Worm (Caenorhabditis elegans) whole organism, young adult: ENCODE data around the gene ima-1.
A peak's percentile ranks its signal among the peaks of the same experiment; 100 is the strongest.

ENCODE experiments used
- B0019.2 ChIP-seq: fragments of 200-800 bp; sonication (Bioruptor generic); conservative IDR thresholded peaks from 2 replicates; pipeline ENCODE4 v1.3.6; 2022; ENCODE audit warnings: missing genetic modification reagents, missing genetic modification characterization, missing compliant biosample characterization
- B0035.1 ChIP-seq: sonication (generic microtip); optimal IDR thresholded peaks from 2 replicates; lab custom pipeline; 2016; ENCODE audit warnings: missing genetic modification characterization, mild to moderate bottlenecking, missing compliant biosample characterization, missing genotype, missing genetic modification reagents
- D2030.7 ChIP-seq: fragments of 200-800 bp; sonication (Bioruptor generic); IDR thresholded peaks from 2 replicates; pipeline ENCODE4 v1.3.6; 2022; ENCODE audit warnings: missing genetic modification reagents, missing genetic modification characterization, missing compliant biosample characterization
- F33H1.4 ChIP-seq: fragments of 200-800 bp; sonication (Bioruptor generic); IDR thresholded peaks from 2 replicates; pipeline ENCODE4 v1.3.6; 2022; ENCODE audit warnings: missing genetic modification reagents, missing genetic modification characterization, missing compliant biosample characterization
- K11D2.4 ChIP-seq: fragments of 200-800 bp; sonication (Bioruptor generic); IDR thresholded peaks from 2 replicates; pipeline ENCODE4 v1.3.6; 2022; ENCODE audit warnings: missing genetic modification reagents, missing genetic modification characterization, missing compliant biosample characterization
- K12H6.12 ChIP-seq: fragments of 200-800 bp; sonication (Bioruptor generic); optimal IDR thresholded peaks from 2 replicates; lab custom pipeline; 2018; ENCODE audit warnings: mild to moderate bottlenecking, missing genetic modification characterization, missing compliant biosample characterization
- Y53F4B.3 ChIP-seq: fragments of 200-800 bp; sonication (Bioruptor generic); IDR thresholded peaks from 2 replicates; pipeline ENCODE4 v1.3.6; 2022; ENCODE audit warnings: missing genetic modification reagents, missing genetic modification characterization, missing compliant biosample characterization
- Y53G8AR.9 ChIP-seq: fragments of 200-800 bp; sonication (Bioruptor generic); conservative IDR thresholded peaks from 2 replicates; pipeline ENCODE4 v1.3.6; 2022; ENCODE audit warnings: missing genetic modification reagents, missing genetic modification characterization, missing compliant biosample characterization
- Y67H2A.10 ChIP-seq: fragments of 200-800 bp; sonication (Bioruptor generic); conservative IDR thresholded peaks from 2 replicates; pipeline ENCODE4 v1.3.6; 2022; ENCODE audit warnings: missing genetic modification reagents, missing genetic modification characterization, missing compliant biosample characterization
- akir-1 ChIP-seq: fragments of 200-800 bp; sonication (Bioruptor generic); optimal IDR thresholded peaks from 2 replicates; lab custom pipeline; 2018; ENCODE audit warnings: mild to moderate bottlenecking, missing genetic modification characterization, moderate library complexity, missing compliant biosample characterization
- attf-3 ChIP-seq: fragments of 200-800 bp; sonication (Bioruptor generic); conservative IDR thresholded peaks from 2 replicates; pipeline ENCODE4 v1.3.6; 2022; ENCODE audit warnings: missing genetic modification reagents, missing genetic modification characterization, missing compliant biosample characterization
- attf-5 ChIP-seq: fragments of 200-800 bp; sonication (Bioruptor generic); optimal IDR thresholded peaks from 2 replicates; lab custom pipeline; 2018; ENCODE audit warnings: mild to moderate bottlenecking, missing genetic modification characterization, missing compliant biosample characterization
- ccch-3 ChIP-seq: fragments of 200-800 bp; sonication (Bioruptor generic); optimal IDR thresholded peaks from 2 replicates; lab custom pipeline; 2018; ENCODE audit warnings: mild to moderate bottlenecking, missing genetic modification characterization, missing compliant biosample characterization
- ceh-100 ChIP-seq: fragments of 200-800 bp; sonication (Bioruptor generic); IDR thresholded peaks from 2 replicates; pipeline ENCODE4 v1.3.6; 2022; ENCODE audit warnings: missing genetic modification reagents, missing genetic modification characterization, missing compliant biosample characterization
- ceh-27 ChIP-seq: fragments of 200-800 bp; sonication (Bioruptor generic); optimal IDR thresholded peaks from 2 replicates; lab custom pipeline; 2018; ENCODE audit warnings: mild to moderate bottlenecking, missing genetic modification characterization, moderate library complexity, missing compliant biosample characterization
- chd-7 ChIP-seq: sonication (generic microtip); optimal IDR thresholded peaks from 2 replicates; lab custom pipeline; 2016; ENCODE audit warnings: mild to moderate bottlenecking, missing genetic modification characterization, moderate library complexity, missing compliant biosample characterization
- dpff-1 ChIP-seq: sonication (generic microtip); optimal IDR thresholded peaks from 2 replicates; lab custom pipeline; 2017; ENCODE audit warnings: mild to moderate bottlenecking, missing genetic modification characterization, missing compliant biosample characterization
- dpl-1 ChIP-seq: fragments of 150-350 bp; optimal IDR thresholded peaks from 2 replicates; lab custom pipeline; 2014; ENCODE audit warnings: missing biosample characterization, missing genetic modification reagents, missing genetic modification characterization
- egl-18 ChIP-seq: fragments of 200-800 bp; sonication (Bioruptor generic); IDR thresholded peaks from 2 replicates; pipeline ENCODE4 v1.3.6; 2022; ENCODE audit warnings: missing genetic modification reagents, missing genetic modification characterization, missing compliant biosample characterization
- egrh-3 ChIP-seq: fragments of 200-800 bp; sonication (Bioruptor generic); IDR thresholded peaks from 2 replicates; pipeline ENCODE4 v1.3.6; 2022; ENCODE audit warnings: missing genetic modification reagents, missing genetic modification characterization, missing compliant biosample characterization
- gei-17 ChIP-seq: fragments of 200-800 bp; sonication (Bioruptor generic); optimal IDR thresholded peaks from 2 replicates; lab custom pipeline; 2018; ENCODE audit warnings: mild to moderate bottlenecking, missing genetic modification characterization, missing compliant biosample characterization
- hmg-1.2 ChIP-seq: fragments of 200-800 bp; sonication (Bioruptor generic); IDR thresholded peaks from 2 replicates; pipeline ENCODE4 v1.3.6; 2022; ENCODE audit warnings: missing genetic modification reagents, missing genetic modification characterization, missing compliant biosample characterization
- hsf-1 ChIP-seq: fragments of 200-800 bp; sonication (Bioruptor generic); IDR thresholded peaks from 2 replicates; pipeline ENCODE4 v1.3.6; 2022; ENCODE audit warnings: missing genetic modification reagents, missing genetic modification characterization, missing compliant biosample characterization
- lag-1 ChIP-seq: fragments of 200-800 bp; sonication (Bioruptor generic); IDR thresholded peaks from 2 replicates; pipeline ENCODE4 v1.3.6; 2022; ENCODE audit warnings: missing genetic modification reagents, missing genetic modification characterization, missing compliant biosample characterization
- lin-26 ChIP-seq: fragments of 200-800 bp; sonication (Bioruptor generic); IDR thresholded peaks from 2 replicates; pipeline ENCODE4 v1.3.6; 2022; ENCODE audit warnings: missing genetic modification reagents, missing genetic modification characterization, missing compliant biosample characterization
- lsl-1 ChIP-seq: fragments of 200-800 bp; sonication (Bioruptor generic); optimal IDR thresholded peaks from 2 replicates; lab custom pipeline; 2018; ENCODE audit warnings: mild to moderate bottlenecking, missing genetic modification characterization, moderate library complexity, missing compliant biosample characterization
- madf-10 ChIP-seq: sonication (generic microtip); optimal IDR thresholded peaks from 2 replicates; lab custom pipeline; 2016; ENCODE audit warnings: mild to moderate bottlenecking, missing genetic modification characterization, missing compliant biosample characterization
- mes-4 ChIP-seq: sonication (generic microtip); optimal IDR thresholded peaks from 2 replicates; lab custom pipeline; 2016; ENCODE audit warnings: missing genotype, missing genetic modification characterization, missing compliant biosample characterization
- nfya-2 ChIP-seq: fragments of 200-800 bp; sonication (Bioruptor generic); IDR thresholded peaks from 2 replicates; pipeline ENCODE4 v1.3.6; 2022; ENCODE audit warnings: missing genetic modification reagents, missing genetic modification characterization, missing compliant biosample characterization
- nfyb-1 ChIP-seq: fragments of 200-800 bp; sonication (Bioruptor generic); IDR thresholded peaks from 2 replicates; pipeline ENCODE4 v1.3.6; 2022; ENCODE audit warnings: missing genetic modification reagents, missing genetic modification characterization, missing compliant biosample characterization
- nhr-27 ChIP-seq: fragments of 200-800 bp; sonication (Bioruptor generic); optimal IDR thresholded peaks from 2 replicates; lab custom pipeline; 2018; ENCODE audit warnings: mild to moderate bottlenecking, missing genetic modification characterization, moderate library complexity, missing compliant biosample characterization
- nhr-80 ChIP-seq: sonication (generic microtip); optimal IDR thresholded peaks from 2 replicates; lab custom pipeline; 2016; ENCODE audit warnings: missing genetic modification characterization, missing compliant biosample characterization
- pbrm-1 ChIP-seq: fragments of 200-800 bp; sonication (Bioruptor generic); IDR thresholded peaks from 2 replicates; pipeline ENCODE4 v1.3.6; 2022; ENCODE audit warnings: missing genetic modification reagents, missing genetic modification characterization, missing compliant biosample characterization
- rcor-1 ChIP-seq: fragments of 200-800 bp; sonication (Bioruptor generic); IDR thresholded peaks from 2 replicates; pipeline ENCODE4 v1.3.6; 2022; ENCODE audit warnings: missing genetic modification reagents, missing genetic modification characterization, missing compliant biosample characterization
- sea-2 ChIP-seq: fragments of 200-800 bp; sonication (Bioruptor generic); IDR thresholded peaks from 2 replicates; pipeline ENCODE4 v1.3.6; 2022; ENCODE audit warnings: missing genetic modification characterization, missing compliant biosample characterization
- ztf-22 ChIP-seq: fragments of 200-800 bp; sonication (Bioruptor generic); optimal IDR thresholded peaks from 2 replicates; lab custom pipeline; 2018; ENCODE audit warnings: mild to moderate bottlenecking, missing genetic modification characterization, moderate library complexity, missing compliant biosample characterization
- ztf-6 ChIP-seq: fragments of 200-800 bp; sonication (Bioruptor generic); IDR thresholded peaks from 2 replicates; pipeline ENCODE4 v1.3.6; 2022; ENCODE audit warnings: missing genetic modification reagents, missing genetic modification characterization, missing compliant biosample characterization

Gene ima-1

ce11 chrV:11239187-11239725 is at the start of gene ima-1, which contains the start of gene dvc-1 (continued):
- no peak for TF ChIP-seq nfya-2 (GFP tag; lab: Robert Waterston, UW)
- no peak for TF ChIP-seq sea-2 (GFP tag; lab: Robert Waterston, UW)
- TF ChIP-seq lag-1 (GFP tag; lab: Robert Waterston, UW), result no peak
- no peak for TF ChIP-seq mes-4 (tag; lab: Kevin White, UChicago)
- peak; percentile 86 for TF ChIP-seq ceh-100
- peak; percentile 77 for TF ChIP-seq Y67H2A.10 (GFP tag; lab: Robert Waterston, UW)
- TF ChIP-seq B0035.1 (tag; lab: Kevin White, UChicago), result no peak
- no peak for TF ChIP-seq K11D2.4
- peak; percentile 84 for TF ChIP-seq attf-5
- no peak for TF ChIP-seq ztf-22 (GFP tag; lab: Kevin White, UChicago)
- peak; percentile 60; the same call in 1 of the 2 replicates for TF ChIP-seq attf-3 (GFP tag; lab: Robert Waterston, UW)
- peak; percentile 32 for TF ChIP-seq K12H6.12 (tag; lab: Kevin White, UChicago)
- TF ChIP-seq chd-7 (tag; lab: Kevin White, UChicago), result no peak
- TF ChIP-seq dpl-1, result peak; percentile 88
- TF ChIP-seq ccch-3 (GFP tag; lab: Kevin White, UChicago), result no peak
- peak; percentile 85; the same call in 1 of the 2 replicates for TF ChIP-seq hsf-1 (GFP tag; lab: Robert Waterston, UW)
- TF ChIP-seq ztf-6 (GFP tag; lab: Robert Waterston, UW), result no peak
- peak; percentile 81 for TF ChIP-seq F33H1.4 (GFP tag; lab: Robert Waterston, UW)
- peak; percentile 91 for TF ChIP-seq D2030.7
- TF ChIP-seq Y53G8AR.9 (GFP tag; lab: Robert Waterston, UW), result peak; percentile 60
- peak; percentile 38 for TF ChIP-seq ceh-27 (GFP tag; lab: Kevin White, UChicago)
- peak; percentile 90 for TF ChIP-seq rcor-1 (GFP tag; lab: Robert Waterston, UW)
- no peak for TF ChIP-seq Y53F4B.3 (GFP tag; lab: Robert Waterston, UW)
- peak; percentile 48; the same call in 1 of the 2 replicates for TF ChIP-seq egrh-3 (GFP tag; lab: Robert Waterston, UW)
- peak; percentile 60 for TF ChIP-seq pbrm-1 (GFP tag; lab: Robert Waterston, UW)
- peak; percentile 69 for TF ChIP-seq B0019.2 (GFP tag; lab: Robert Waterston, UW)
- TF ChIP-seq madf-10 (tag; lab: Kevin White, UChicago), result no peak
- peak; percentile 70; the same call in 1 of the 2 replicates for TF ChIP-seq hmg-1.2 (GFP tag; lab: Robert Waterston, UW)
- TF ChIP-seq nfyb-1 (GFP tag; lab: Robert Waterston, UW), result 0 out of 2 replicates have a peak, but pooled peaks have one; percentile 14
- no peak for TF ChIP-seq nhr-27 (tag; lab: Kevin White, UChicago)
- peak; percentile 81 for TF ChIP-seq lsl-1 (GFP tag; lab: Kevin White, UChicago)

- TF ChIP-seq lin-26 (no peak), dpff-1 (tag; lab: Kevin White, UChicago) (no peak), nhr-80 (tag; lab: Kevin White, UChicago) (no peak), hsf-1 (GFP tag; lab: Robert Waterston, UW) (no peak), gei-17 (no peak), egl-18 (GFP tag; lab: Robert Waterston, UW) (no peak), akir-1 (GFP tag; lab: Kevin White, UChicago) (no peak)
These were observed 48.5 kb upstream of the ima-1 start, which contains the start of gene lgc-49 for ce11 chrV:11190983-11191382. Gene lgc-49, plus strand, starts transcription at chrV:11191283.
